Worm (Caenorhabditis elegans) whole organism, L4/young adult: ENCODE measurements around the gene ant-1.1.

ENCODE experiments used
- W03F9.2 ChIP-seq: fragments of 150-350 bp; optimal IDR thresholded peaks from 2 replicates; lab custom pipeline; 2014; ENCODE audit warnings: missing biosample characterization, missing genetic modification characterization
- dao-5 ChIP-seq: sonication (generic microtip); optimal IDR thresholded peaks from 2 replicates; lab custom pipeline; 2016; ENCODE audit warnings: missing genotype, missing genetic modification characterization, moderate library complexity, missing compliant biosample characterization
- him-1 ChIP-seq: sonication (generic microtip); optimal IDR thresholded peaks from 2 replicates; lab custom pipeline; 2016; ENCODE audit warnings: missing genotype, missing genetic modification reagents, missing genetic modification characterization, missing compliant biosample characterization

DNA sequence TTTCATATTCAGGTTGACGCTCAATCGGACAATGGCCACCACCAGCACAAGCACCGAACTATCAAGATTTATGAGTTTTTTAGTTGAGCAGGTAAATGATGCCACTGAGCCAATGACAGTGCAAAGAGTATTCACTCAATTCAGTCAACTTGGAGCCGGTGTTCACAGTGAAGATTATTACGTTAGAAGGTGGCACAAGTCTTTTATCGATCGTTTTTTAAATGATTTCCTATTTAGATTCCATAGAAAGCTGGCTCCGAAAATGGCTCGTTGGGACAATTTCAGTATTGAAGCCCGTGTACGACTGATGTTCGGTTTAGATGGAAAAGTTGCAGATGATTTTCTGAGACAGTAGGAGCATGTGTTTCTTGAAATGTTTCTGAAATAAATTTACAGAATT, 38.6 kb downstream of the ant-1.1 start, which contains the start of gene T28A8.5:
- TF ChIP-seq dao-5 (tag; lab: Kevin White, UChicago) (no peak), him-1 (tag; lab: Kevin White, UChicago) (no peak), W03F9.2 (tag; lab: Kevin White, UChicago) (no peak)
